Worm (Caenorhabditis elegans): ENCODE measurements around the gene F40A3.3.

The F40A3.3 gene

DNA sequence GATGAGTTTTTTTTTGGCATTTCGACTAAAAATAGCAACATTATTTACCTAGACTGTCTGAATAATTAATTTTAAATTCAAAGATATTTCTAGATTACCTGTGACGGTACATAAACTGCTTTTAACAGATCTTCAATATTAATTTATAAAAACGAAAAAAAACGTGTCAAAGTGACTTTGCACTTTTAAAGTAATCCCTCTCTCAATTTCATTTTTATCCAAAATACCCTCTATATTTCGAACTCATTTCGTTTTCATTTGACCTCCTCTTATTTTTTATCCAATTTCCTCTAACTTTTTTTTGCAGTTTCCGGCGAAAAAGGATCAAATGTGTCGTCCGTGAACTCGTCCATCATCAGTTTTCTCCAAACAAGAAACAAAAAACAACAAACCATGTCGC lies 1.8 kb upstream of the F40A3.3 start, which contains the start of gene F40A3.4:
TSS of gene F40A3.4 (plus strand) at position 301 of the 400 bp plus-strand sequence.
- TF ChIP-seq unc-39 (tag; optimal IDR thresholded peaks at IDR 0.05) (no peak), ceh-43 (GFP tag; optimal IDR thresholded peaks at IDR 0.05) (no peak), ztf-11 (tag; optimal IDR thresholded peaks at IDR 0.05) (no peak)

- no peak for TF ChIP-seq unc-39 (tag; optimal IDR thresholded peaks at IDR 0.05)
- no peak for TF ChIP-seq lin-32 (GFP tag; optimal IDR thresholded peaks at IDR 0.05)
- no peak for TF ChIP-seq nhr-2 (tag; optimal IDR thresholded peaks at IDR 0.05)
- no peak for TF ChIP-seq mab-5 (tag; optimal IDR thresholded peaks at IDR 0.05)
- no peak for TF ChIP-seq ceh-39 (tag; optimal IDR thresholded peaks at IDR 0.05)
- TF ChIP-seq mep-1 (tag; optimal IDR thresholded peaks at IDR 0.05): no peak
Observed at ce11 chrV:7878411-7878964, 1.2 kb downstream of the F40A3.3 start, which contains the start of gene F40A3.2. Gene F40A3.2, plus strand, starts transcription at chrV:7878914.

DNA sequence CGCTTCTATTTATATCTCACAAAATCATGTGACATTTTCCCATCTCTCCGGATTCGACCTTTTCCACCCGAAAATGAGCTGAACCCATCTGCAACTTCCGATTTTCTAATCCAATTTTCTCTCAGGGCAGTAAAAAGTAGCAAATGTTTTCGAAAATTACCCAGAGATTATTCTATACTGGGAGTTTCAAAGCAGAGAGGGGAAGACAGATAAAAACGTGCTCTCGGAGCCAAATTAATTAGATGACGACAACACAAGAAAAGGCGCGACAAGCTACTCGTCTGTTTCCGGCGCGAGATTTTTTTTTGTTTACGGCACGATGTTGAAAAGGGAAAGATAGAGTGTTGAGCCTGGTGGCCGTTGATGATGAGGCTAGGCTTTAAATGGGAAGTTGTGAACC lies 7.2 kb downstream of the F40A3.3 start:
- TF ChIP-seq ces-1 (GFP tag; optimal IDR thresholded peaks at IDR 0.05) (peak; percentile 27), tbx-8 (GFP tag; optimal IDR thresholded peaks at IDR 0.05) (no peak)

ce11 chrV:7888036-7888435 lies 10.8 kb downstream of the F40A3.3 start:
- TF ChIP-seq elt-3 (tag; optimal IDR thresholded peaks at IDR 0.05): no peak
- no peak for TF ChIP-seq hlh-1 (tag; optimal IDR thresholded peaks at IDR 0.05)
- TF ChIP-seq M03D4.4 (tag; optimal IDR thresholded peaks at IDR 0.05): no peak
- no peak for TF ChIP-seq sptf-1 (tag; optimal IDR thresholded peaks at IDR 0.05)
- no peak for TF ChIP-seq nhr-76 (tag; optimal IDR thresholded peaks at IDR 0.05)
- TF ChIP-seq zip-8 (tag; optimal IDR thresholded peaks at IDR 0.05): no peak
- no peak for TF ChIP-seq ceh-43 (GFP tag; optimal IDR thresholded peaks at IDR 0.05)
- TF ChIP-seq bed-3 (GFP tag; optimal IDR thresholded peaks at IDR 0.05): no peak
- no peak for TF ChIP-seq drap-1 (GFP tag; optimal IDR thresholded peaks at IDR 0.05)
- no peak for TF ChIP-seq snpc-4 (tag; optimal IDR thresholded peaks at IDR 0.05)
- no peak for TF ChIP-seq tbx-8 (GFP tag; optimal IDR thresholded peaks at IDR 0.05)
- TF ChIP-seq sem-2 (GFP tag; optimal IDR thresholded peaks at IDR 0.05): no peak
- TF ChIP-seq mab-5 (tag; optimal IDR thresholded peaks at IDR 0.05): no peak
- TF ChIP-seq nhr-237 (tag; optimal IDR thresholded peaks at IDR 0.05): no peak
- no peak for TF ChIP-seq cnd-1 (tag; optimal IDR thresholded peaks at IDR 0.05)
- TF ChIP-seq nhr-12 (tag; optimal IDR thresholded peaks at IDR 0.05): no peak
- no peak for TF ChIP-seq lin-13 (tag; optimal IDR thresholded peaks at IDR 0.05)

DNA sequence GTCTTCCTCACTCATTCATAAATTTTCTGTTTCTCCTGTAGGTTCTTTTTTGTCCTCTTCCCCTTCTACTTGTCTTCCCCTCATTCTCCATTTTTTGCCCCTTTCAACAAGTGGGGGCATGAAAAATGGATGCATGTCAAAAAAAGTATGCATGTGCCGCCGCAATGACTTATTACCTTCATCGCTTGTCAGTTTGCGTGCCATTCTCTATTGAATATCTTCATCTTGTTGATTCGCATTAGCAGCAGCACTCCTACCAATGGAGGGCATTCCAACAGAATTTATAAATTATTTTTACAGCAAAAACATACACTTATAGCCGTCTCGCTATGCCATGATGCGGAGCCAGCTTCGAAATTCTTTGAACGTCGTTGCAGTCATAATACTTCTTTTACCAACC lies 14.0 kb downstream of the F40A3.3 start, which contains the start of gene F40A3.1:
TSS of gene F40A3.1 (plus strand) at position 301 of the 400 bp plus-strand sequence.
- no peak for TF ChIP-seq tbx-8 (GFP tag; optimal IDR thresholded peaks at IDR 0.05)
- no peak for TF ChIP-seq nhr-237 (tag; optimal IDR thresholded peaks at IDR 0.05)

- TF ChIP-seq unc-39 (tag; optimal IDR thresholded peaks at IDR 0.05): no peak
- no peak for TF ChIP-seq ztf-11 (tag; optimal IDR thresholded peaks at IDR 0.05)
- peak; percentile 18 for TF ChIP-seq unc-120 (tag; optimal IDR thresholded peaks at IDR 0.05; ENCODE audit: poor library complexity, severe bottlenecking)
Observed at ce11 chrV:7893812-7894381, 16.7 kb downstream of the F40A3.3 start, which contains the start of gene F40A3.6. Gene F40A3.6, minus strand, starts transcription at chrV:7893862.

- TF ChIP-seq sem-2 (GFP tag; optimal IDR thresholded peaks at IDR 0.05) (no peak), mep-1 (tag; optimal IDR thresholded peaks at IDR 0.05) (no peak), ceh-39 (tag; optimal IDR thresholded peaks at IDR 0.05) (no peak), nhr-2 (tag; optimal IDR thresholded peaks at IDR 0.05) (no peak), bed-3 (GFP tag; optimal IDR thresholded peaks at IDR 0.05) (no peak)
Observed at ce11 chrV:7899761-7900160, 22.5 kb downstream of the F40A3.3 start, which contains the start of gene F40A3.7. Gene F40A3.7, minus strand, starts transcription at chrV:7899861.

ce11 chrV:7901222-7901621 lies 24.0 kb downstream of the F40A3.3 start:
- TF ChIP-seq lin-13 (tag; optimal IDR thresholded peaks at IDR 0.05): no peak
- no peak for TF ChIP-seq ceh-83 (GFP tag; optimal IDR thresholded peaks at IDR 0.05)
- no peak for TF ChIP-seq zip-8 (tag; optimal IDR thresholded peaks at IDR 0.05)
- TF ChIP-seq nhr-12 (tag; optimal IDR thresholded peaks at IDR 0.05): no peak

All from whole organism, mixed stage, embryonic.